Worm (Caenorhabditis elegans): ENCODE data around the gene sym-2.

DNA sequence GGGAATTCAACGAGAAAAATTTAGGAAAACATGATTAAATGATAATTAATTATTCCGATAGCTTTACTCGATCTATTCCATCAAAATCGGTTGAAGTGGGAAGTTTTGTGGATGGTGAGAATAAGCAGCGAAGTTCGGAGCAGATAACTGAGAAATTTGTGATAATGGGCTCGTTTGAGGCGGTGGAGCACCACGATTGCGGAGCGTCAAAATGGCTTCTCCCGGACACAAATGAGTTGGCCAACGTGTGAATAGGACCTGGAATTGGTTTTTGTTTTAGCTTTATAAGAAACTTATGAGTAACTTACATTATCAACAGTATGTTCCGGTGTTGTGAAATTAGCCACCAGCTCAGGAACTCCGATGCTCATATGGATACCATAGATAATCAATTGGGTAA is 9.5 kb downstream of the sym-2 start:
- no peak for TF ChIP-seq tbx-2 (tag; optimal IDR thresholded peaks at IDR 0.05)
- no peak for TF ChIP-seq pros-1 (tag; optimal IDR thresholded peaks at IDR 0.05)
- TF ChIP-seq unc-42 (tag; optimal IDR thresholded peaks at IDR 0.05): no peak
- TF ChIP-seq unc-3 (GFP tag; conservative IDR thresholded peaks at IDR 0.05): no peak
- no peak for TF ChIP-seq unc-3 (tag; optimal IDR thresholded peaks at IDR 0.05)
- TF ChIP-seq ceh-22 (tag; optimal IDR thresholded peaks at IDR 0.05): no peak
- no peak for TF ChIP-seq ets-4 (tag; optimal IDR thresholded peaks at IDR 0.05)
- TF ChIP-seq ceh-48 (tag; optimal IDR thresholded peaks at IDR 0.05): no peak
- TF ChIP-seq fkh-10 (GFP tag; optimal IDR thresholded peaks at IDR 0.05): no peak

Measured in whole organism, late embryonic.